Fruit fly (Drosophila melanogaster): ENCODE measurements around the gene unc.

unc gene

DNA sequence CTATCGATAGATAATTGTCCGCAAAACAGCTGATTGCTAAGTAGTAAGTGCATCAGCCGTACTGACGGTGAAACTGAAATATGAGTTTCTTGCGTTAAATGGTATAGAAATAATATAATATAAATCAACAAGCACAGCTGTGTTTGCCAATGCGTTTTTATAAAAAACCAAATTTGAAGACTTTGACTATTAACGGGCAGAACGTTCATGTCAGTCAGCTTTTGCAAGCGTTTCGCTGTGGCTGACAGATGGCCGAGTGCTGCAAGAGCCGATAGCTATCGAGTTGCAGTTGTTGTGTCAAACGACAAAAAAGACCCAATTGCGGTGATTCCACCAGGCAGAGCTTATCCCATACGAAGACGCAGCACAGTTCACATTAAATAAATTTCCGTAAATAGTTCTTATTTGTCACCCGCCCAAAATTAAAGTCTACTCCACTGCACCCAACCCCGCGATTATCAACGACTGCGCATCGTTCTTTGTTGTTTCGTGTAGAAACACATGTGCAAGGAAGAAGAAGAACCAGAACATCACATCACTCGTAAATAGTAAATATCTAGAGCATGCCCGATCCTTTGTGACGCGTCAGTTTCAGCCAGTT, at the start of gene unc, which contains the start of gene CG15445:
Gene unc, minus strand, starts transcription at position 51 of the 601 bp plus-strand sequence.
Gene CG15445, plus strand, starts transcription at position 296 of the 601 bp plus-strand sequence.
- no peak for TF ChIP-seq insv (optimal IDR thresholded peaks at IDR 0.05)
- no peak for TF ChIP-seq Myc (optimal IDR thresholded peaks at IDR 0.05)
- TF ChIP-seq Sin3A (optimal IDR thresholded peaks at IDR 0.05), result no peak
- no peak for TF ChIP-seq psq (optimal IDR thresholded peaks at IDR 0.05)
- no peak for TF ChIP-seq h (optimal IDR thresholded peaks at IDR 0.05)
- TF ChIP-seq ttk (optimal IDR thresholded peaks at IDR 0.05), result no peak

DNA sequence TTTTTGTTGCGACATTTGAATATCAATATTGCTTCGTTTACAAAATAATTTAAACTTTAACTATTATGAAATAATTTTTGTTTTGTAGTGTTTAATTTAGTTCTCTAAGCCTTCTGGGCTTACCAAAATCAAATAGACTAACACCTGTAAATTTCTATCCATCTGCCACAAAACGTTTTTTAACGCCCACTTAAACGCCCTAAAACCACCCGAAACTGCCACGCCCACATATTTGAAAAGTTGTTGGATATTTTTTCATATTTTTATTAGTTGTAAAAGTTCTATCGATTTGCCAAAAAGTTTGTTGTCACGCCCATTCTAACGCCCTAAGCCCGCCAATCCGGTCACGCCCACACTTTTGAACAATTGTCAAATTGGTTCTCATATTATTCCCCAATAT, 30.2 kb upstream of the unc start, which contains the start of gene CG45154:
Gene CG45154, minus strand, starts transcription at position 101 of the 400 bp plus-strand sequence.
- no peak for TF ChIP-seq Sin3A (optimal IDR thresholded peaks at IDR 0.05)
- no peak for TF ChIP-seq Myc (optimal IDR thresholded peaks at IDR 0.05)
- no peak for TF ChIP-seq h (optimal IDR thresholded peaks at IDR 0.05)
- TF ChIP-seq insv (optimal IDR thresholded peaks at IDR 0.05), result no peak
- TF ChIP-seq psq (optimal IDR thresholded peaks at IDR 0.05), result no peak
- TF ChIP-seq ttk (optimal IDR thresholded peaks at IDR 0.05), result no peak

DNA sequence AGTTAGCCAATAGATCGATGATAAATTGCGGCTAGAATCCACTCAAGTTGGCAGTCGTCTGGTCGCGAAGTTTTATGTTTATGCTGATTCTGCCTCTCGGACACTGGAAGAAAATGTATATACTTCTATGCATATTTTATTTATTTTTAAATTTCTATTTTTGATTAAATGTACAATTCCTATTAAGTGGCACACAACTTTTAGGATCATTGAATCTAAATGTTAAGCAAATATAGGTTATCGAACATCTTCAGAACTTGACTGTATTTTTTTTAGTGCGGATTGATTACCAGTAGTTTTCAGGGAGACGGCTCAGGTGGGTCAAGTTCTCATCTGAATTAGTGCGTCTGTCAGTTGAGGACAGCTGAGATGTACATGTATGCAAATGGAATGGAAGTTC, 10.6 kb upstream of the unc start:
- no peak for TF ChIP-seq Sin3A (optimal IDR thresholded peaks at IDR 0.05)
- no peak for TF ChIP-seq ttk (optimal IDR thresholded peaks at IDR 0.05)
- TF ChIP-seq Myc (optimal IDR thresholded peaks at IDR 0.05), result no peak
- TF ChIP-seq h (optimal IDR thresholded peaks at IDR 0.05), result no peak
- TF ChIP-seq insv (optimal IDR thresholded peaks at IDR 0.05), result no peak
- no peak for TF ChIP-seq psq (optimal IDR thresholded peaks at IDR 0.05)

DNA sequence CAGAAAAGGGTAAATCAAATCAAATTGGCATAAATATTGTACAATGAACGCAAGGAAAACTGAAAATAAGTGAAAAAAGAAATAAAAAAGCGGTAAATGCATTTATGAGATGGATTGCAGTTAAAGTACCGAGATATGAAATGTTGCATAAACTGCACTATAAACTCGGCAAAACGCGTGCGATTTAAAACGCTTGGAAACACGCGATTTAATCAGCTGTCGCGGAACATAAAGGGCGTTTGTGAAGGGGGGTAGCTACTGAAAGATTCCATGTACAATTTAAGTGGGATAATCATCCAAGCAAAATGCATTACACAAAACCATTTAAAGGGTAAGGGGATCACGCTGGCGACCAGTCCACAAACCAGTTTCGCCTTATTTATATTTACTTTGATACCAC, 10.1 kb upstream of the unc start:
- TF ChIP-seq ttk (optimal IDR thresholded peaks at IDR 0.05) (no peak), psq (optimal IDR thresholded peaks at IDR 0.05) (no peak), insv (optimal IDR thresholded peaks at IDR 0.05) (no peak), h (optimal IDR thresholded peaks at IDR 0.05) (no peak), Myc (optimal IDR thresholded peaks at IDR 0.05) (no peak), Sin3A (optimal IDR thresholded peaks at IDR 0.05) (no peak)

DNA sequence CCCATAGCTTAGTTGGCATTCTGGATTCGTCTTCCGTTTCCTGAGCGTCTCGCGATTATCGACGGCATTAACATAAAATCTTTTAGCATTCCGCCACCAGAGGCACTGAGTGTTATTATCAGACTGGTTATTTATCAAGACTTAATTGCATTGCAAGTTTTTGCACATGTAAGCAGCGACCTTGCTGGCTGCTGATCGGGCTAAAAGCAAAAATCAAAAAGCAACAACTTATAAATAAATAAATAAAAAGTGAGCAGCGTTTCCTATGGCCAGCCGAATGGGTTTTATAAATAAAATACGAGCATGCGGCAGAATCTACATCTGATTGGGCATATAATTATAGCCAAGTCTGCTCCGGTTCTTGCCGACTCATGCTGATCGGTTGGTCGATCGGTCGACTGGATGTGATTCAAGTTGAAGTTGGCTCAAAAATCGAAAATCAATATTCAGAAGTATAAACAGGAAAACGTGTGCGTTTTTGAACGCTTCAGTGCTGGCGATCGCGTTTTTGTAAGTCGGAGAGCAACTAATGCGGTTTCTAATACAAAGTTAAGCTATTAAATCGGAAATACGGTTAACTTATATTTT, 9.3 kb upstream of the unc start:
- TF ChIP-seq Myc (optimal IDR thresholded peaks at IDR 0.05) (no peak), Sin3A (optimal IDR thresholded peaks at IDR 0.05) (no peak), ttk (optimal IDR thresholded peaks at IDR 0.05) (no peak), h (optimal IDR thresholded peaks at IDR 0.05) (no peak), psq (optimal IDR thresholded peaks at IDR 0.05) (no peak), insv (optimal IDR thresholded peaks at IDR 0.05) (no peak)

DNA sequence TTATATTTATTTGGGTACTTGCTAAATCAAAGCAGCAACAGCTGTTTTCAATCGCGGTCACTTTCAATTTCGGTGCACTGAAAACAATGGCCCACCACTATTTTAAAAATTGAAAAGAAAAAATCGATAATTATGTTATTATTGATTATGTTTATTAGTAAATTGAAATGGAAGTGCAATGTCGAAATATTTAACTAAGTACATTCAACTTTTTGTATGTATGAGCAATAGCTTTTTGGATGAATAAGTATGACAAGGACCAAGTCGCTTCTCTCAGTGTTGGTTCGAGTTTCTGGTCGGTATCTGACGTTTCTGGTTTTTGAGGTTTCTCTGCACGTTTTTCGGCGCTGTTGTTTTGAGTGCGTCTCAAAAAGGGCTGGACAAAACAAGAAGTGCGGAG, 7.5 kb upstream of the unc start:
- no peak for TF ChIP-seq psq (optimal IDR thresholded peaks at IDR 0.05)

DNA sequence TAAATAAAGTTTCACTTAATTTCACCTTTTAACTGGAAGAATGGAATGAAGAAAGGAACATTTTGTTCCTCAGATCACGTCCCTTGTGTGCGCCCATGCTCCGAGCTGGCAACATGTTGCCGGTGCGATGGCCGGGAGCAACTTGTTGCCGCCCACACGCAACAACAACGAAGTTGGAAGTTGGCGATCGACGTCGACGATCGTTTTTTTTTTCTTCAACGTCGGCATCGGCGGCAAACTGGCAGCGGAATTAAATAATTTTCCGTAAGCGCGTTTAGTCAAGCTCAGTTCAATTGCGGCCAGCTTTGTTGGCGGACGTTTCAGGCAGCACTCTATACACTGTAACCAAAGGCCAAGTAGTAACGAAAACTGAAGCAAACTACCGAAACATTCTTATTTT, 6.8 kb upstream of the unc start, which contains the start of gene ldd:
Gene ldd, plus strand, starts transcription at position 136 of the 400 bp plus-strand sequence.
- TF ChIP-seq ttk (optimal IDR thresholded peaks at IDR 0.05) (no peak), Sin3A (optimal IDR thresholded peaks at IDR 0.05) (no peak), Myc (optimal IDR thresholded peaks at IDR 0.05) (no peak), h (optimal IDR thresholded peaks at IDR 0.05) (no peak), psq (optimal IDR thresholded peaks at IDR 0.05) (no peak), insv (optimal IDR thresholded peaks at IDR 0.05) (no peak)

DNA sequence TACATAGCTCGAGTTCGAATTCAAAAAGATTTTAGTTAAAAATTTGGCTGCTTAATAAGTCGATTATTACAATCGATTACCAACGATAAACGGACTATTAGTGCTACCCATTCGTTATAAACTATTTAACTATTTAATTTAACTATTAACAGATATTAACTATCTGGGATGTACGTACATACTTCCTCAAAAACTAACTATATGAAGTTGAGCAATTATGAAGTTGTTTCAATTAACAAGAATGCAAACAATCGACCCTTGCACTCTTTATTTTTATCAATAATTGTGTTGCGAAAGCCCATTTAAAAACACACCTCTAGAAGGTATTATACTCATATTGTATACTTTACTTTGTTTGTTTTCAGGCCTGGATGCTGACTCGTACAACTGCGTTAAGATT, 10.4 kb downstream of the unc start, which contains the start of gene CG1503:
Gene CG1503, minus strand, starts transcription at position 101 of the 400 bp plus-strand sequence.
- TF ChIP-seq ttk (optimal IDR thresholded peaks at IDR 0.05) (no peak), h (optimal IDR thresholded peaks at IDR 0.05) (no peak), psq (optimal IDR thresholded peaks at IDR 0.05) (no peak), Sin3A (optimal IDR thresholded peaks at IDR 0.05) (no peak), Myc (optimal IDR thresholded peaks at IDR 0.05) (no peak), insv (optimal IDR thresholded peaks at IDR 0.05) (no peak)

DNA sequence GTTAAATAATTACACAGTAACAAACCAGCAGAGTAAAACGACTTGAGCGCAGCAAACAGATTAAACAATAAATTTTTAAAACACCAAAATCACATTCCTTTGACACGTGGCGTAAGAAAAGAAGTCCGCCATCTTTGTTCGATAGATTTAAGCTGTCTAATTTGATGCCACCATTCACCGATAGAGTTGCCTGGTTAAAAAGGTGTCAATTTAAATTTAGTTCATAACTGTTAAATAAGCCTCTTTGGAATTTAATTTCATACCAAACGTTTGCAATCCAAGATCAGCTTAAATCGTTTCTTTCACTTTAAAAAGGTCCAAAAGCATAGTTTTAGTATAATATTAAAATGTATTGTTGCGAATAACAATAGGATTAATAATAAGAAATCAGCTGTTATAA, 14.6 kb downstream of the unc start, which contains the start of gene CG15446:
Gene CG15446, minus strand, starts transcription at position 101 of the 400 bp plus-strand sequence.
- TF ChIP-seq ttk (optimal IDR thresholded peaks at IDR 0.05), result no peak
- TF ChIP-seq h (optimal IDR thresholded peaks at IDR 0.05), result no peak
- TF ChIP-seq Myc (optimal IDR thresholded peaks at IDR 0.05), result no peak
- TF ChIP-seq psq (optimal IDR thresholded peaks at IDR 0.05), result no peak

DNA sequence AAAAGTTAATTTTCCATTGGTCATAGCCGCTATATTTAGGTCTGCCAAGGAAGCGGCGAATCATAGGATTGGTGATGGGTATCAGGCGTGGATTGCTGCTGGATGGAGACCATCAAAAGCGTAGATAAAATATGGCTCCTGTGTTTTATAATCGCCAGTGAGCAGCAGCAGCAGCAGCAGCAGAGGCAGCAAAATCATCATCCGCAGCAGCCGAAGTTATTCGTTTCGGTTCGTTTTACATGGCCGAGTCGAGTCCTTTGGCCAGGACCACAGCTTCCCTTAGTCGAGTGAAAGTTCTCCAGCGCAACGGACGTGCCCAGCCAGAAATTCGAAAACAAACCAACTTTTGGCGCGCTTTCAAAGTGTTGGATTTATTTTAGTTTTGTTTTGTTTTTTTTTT, 23.2 kb downstream of the unc start, which contains the start of gene stg1:
Gene stg1, plus strand, starts transcription at position 301 of the 400 bp plus-strand sequence.
- no peak for TF ChIP-seq h (optimal IDR thresholded peaks at IDR 0.05)
- no peak for TF ChIP-seq psq (optimal IDR thresholded peaks at IDR 0.05)
- TF ChIP-seq Sin3A (optimal IDR thresholded peaks at IDR 0.05), result no peak
- TF ChIP-seq Myc (optimal IDR thresholded peaks at IDR 0.05), result no peak
- no peak for TF ChIP-seq insv (optimal IDR thresholded peaks at IDR 0.05)
- no peak for TF ChIP-seq ttk (optimal IDR thresholded peaks at IDR 0.05)

DNA sequence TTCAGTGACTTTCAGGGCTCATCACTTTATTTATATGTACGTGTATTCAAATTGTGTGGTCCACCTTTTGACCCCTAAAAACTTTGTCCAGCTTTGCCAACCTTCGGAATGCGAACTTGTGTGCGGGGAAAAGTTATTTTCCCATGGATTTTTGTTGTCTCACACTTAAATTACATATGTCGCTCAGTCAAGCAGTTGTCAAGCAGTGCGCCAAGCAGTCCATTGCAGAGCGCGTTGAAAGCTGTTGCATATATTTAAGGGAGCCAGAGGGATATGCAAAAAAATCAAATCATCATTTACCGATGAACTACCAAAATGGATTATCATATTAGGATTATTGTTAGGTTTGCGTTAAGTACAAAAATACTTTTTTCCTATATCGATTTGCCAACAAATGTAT, 33.5 kb downstream of the unc start:
- TF ChIP-seq Sin3A (optimal IDR thresholded peaks at IDR 0.05), result no peak
- TF ChIP-seq h (optimal IDR thresholded peaks at IDR 0.05), result no peak
- TF ChIP-seq Myc (optimal IDR thresholded peaks at IDR 0.05), result no peak
- no peak for TF ChIP-seq psq (optimal IDR thresholded peaks at IDR 0.05)
- TF ChIP-seq ttk (optimal IDR thresholded peaks at IDR 0.05), result no peak
- TF ChIP-seq insv (optimal IDR thresholded peaks at IDR 0.05), result no peak

DNA sequence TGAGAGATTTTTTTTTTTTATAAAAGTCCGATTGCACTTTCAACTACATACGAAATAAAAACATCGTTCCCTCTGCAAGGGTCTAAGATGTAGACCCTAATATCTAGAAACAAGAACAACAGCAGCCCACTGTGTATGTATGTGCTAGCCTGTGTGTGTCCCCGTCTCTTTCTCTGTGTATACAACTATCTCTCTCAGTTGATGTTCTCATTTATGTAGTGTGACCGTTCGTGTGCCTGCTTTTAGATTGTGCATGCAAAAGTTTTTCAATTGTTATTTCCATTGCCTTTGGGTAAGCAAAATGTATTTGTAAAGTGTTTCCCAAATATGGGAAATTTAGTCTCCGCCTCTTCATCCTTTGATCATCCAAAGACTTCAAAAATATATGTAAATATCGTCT, 36.4 kb downstream of the unc start:
- TF ChIP-seq ttk (optimal IDR thresholded peaks at IDR 0.05) (no peak), psq (optimal IDR thresholded peaks at IDR 0.05) (no peak), Myc (optimal IDR thresholded peaks at IDR 0.05) (no peak), insv (optimal IDR thresholded peaks at IDR 0.05) (no peak)

DNA sequence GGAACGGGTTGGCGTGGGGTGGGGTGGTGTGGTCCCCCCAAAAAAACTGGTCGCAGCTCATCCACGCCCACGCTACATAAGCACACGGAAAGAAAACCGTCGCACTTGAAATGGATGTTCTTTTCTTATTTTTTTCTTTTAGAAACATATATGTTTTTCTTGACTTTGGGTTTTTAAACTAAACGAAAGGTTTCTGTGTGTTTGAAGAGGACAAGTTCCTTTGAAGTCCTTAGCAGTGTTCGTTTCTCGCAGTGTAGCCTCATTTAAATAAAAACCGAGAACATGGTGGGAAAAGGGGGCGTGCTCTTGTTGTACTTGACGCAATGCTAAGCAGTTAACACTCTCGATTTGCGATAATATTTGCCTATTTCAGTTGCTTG, 42.4 kb downstream of the unc start:
- no peak for TF ChIP-seq Myc (optimal IDR thresholded peaks at IDR 0.05)
- TF ChIP-seq insv (optimal IDR thresholded peaks at IDR 0.05), result no peak
- no peak for TF ChIP-seq ttk (optimal IDR thresholded peaks at IDR 0.05)
- TF ChIP-seq psq (optimal IDR thresholded peaks at IDR 0.05), result no peak
- no peak for TF ChIP-seq Sin3A (optimal IDR thresholded peaks at IDR 0.05)
- no peak for TF ChIP-seq h (optimal IDR thresholded peaks at IDR 0.05)

Measured in Kc167 (cell line).